Fruit fly (Drosophila melanogaster): Measurements from ENCODE around the gene CkIalpha.

The CkIalpha gene

dm6 chrX:12653574-12653973, at the start of gene CkIalpha (continued):
- TF ChIP-seq CG14014 (GFP tag; IDR thresholded peaks at IDR 0.05): peak; percentile 29; the same call in 1 of the 2 replicates
- no peak for TF ChIP-seq CG10979 (tag; optimal IDR thresholded peaks at IDR 0.05)
- peak; percentile 57 for TF ChIP-seq vfl (GFP tag; optimal IDR thresholded peaks at IDR 0.05)
- TF ChIP-seq lola (GFP tag; optimal IDR thresholded peaks at IDR 0.05): no peak
- TF ChIP-seq ap (GFP tag; IDR thresholded peaks at IDR 0.05): no peak
- peak; percentile 36; the same call in 1 of the 2 replicates for TF ChIP-seq CG4404 (GFP tag; IDR thresholded peaks at IDR 0.05)
- no peak for TF ChIP-seq CG12769 (tag; optimal IDR thresholded peaks at IDR 0.05)
- TF ChIP-seq cwo (GFP tag; optimal IDR thresholded peaks at IDR 0.05): no peak
- no peak for TF ChIP-seq Jarid2 (GFP tag; optimal IDR thresholded peaks at IDR 0.05)
- TF ChIP-seq CG15011 (GFP tag; optimal IDR thresholded peaks at IDR 0.05): no peak
- TF ChIP-seq CG3838 (GFP tag; optimal IDR thresholded peaks at IDR 0.05): no peak
- no peak for TF ChIP-seq Hmx (GFP tag; optimal IDR thresholded peaks at IDR 0.05)
- peak; percentile 94 for TF ChIP-seq Ets65A (GFP tag)
- peak; percentile 97 for TF ChIP-seq Dref (GFP tag; IDR thresholded peaks at IDR 0.05)
- TF ChIP-seq CG2678 (tag; optimal IDR thresholded peaks at IDR 0.05): no peak
- TF ChIP-seq E2f1 (GFP tag; IDR thresholded peaks at IDR 0.05): 0 out of 2 replicates have a peak, but pooled peaks have one; percentile 19
- peak; percentile 15 for TF ChIP-seq Nf-YC (tag; optimal IDR thresholded peaks at IDR 0.05)
- peak; percentile 55 for TF ChIP-seq CG17829 (tag; optimal IDR thresholded peaks at IDR 0.05)
- TF ChIP-seq CG15514 (GFP tag; optimal IDR thresholded peaks at IDR 0.05): peak; percentile 94
- no peak for TF ChIP-seq CG4730 (GFP tag; IDR thresholded peaks at IDR 0.05)
- TF ChIP-seq Rx (GFP tag; IDR thresholded peaks at IDR 0.05): no peak
- no peak for TF ChIP-seq sr (GFP tag; IDR thresholded peaks at IDR 0.05)
- TF ChIP-seq zen (tag; optimal IDR thresholded peaks at IDR 0.05): peak; percentile 34
- TF ChIP-seq Med (GFP tag): peak; percentile 96
- TF ChIP-seq ftz-f1 (GFP tag; optimal IDR thresholded peaks at IDR 0.05): peak; percentile 61
- no peak for TF ChIP-seq CG9727 (GFP tag; optimal IDR thresholded peaks at IDR 0.05)
- peak; percentile 60 for TF ChIP-seq shn (GFP tag; optimal IDR thresholded peaks at IDR 0.05)
- peak; percentile 63 for TF ChIP-seq Aef1 (GFP tag; IDR thresholded peaks at IDR 0.05)
- TF ChIP-seq CG7745 (tag; optimal IDR thresholded peaks at IDR 0.05): no peak
- peak; percentile 59; the same call in 1 of the 3 replicates for TF ChIP-seq CG6175 (GFP tag; IDR thresholded peaks at IDR 0.05)
- TF ChIP-seq HHEX (GFP tag; optimal IDR thresholded peaks at IDR 0.05): no peak
- TF ChIP-seq ATbp (GFP tag; optimal IDR thresholded peaks at IDR 0.05): no peak
- peak; percentile 67 for TF ChIP-seq jumu (GFP tag; optimal IDR thresholded peaks at IDR 0.05)
- no peak for TF ChIP-seq Mes4 (GFP tag; optimal IDR thresholded peaks at IDR 0.05)
- peak; percentile 38 for TF ChIP-seq zf30C (GFP tag; optimal IDR thresholded peaks at IDR 0.05)
- 0 out of 2 replicates have a peak, but pooled peaks have one; percentile 33 for TF ChIP-seq Atf6 (GFP tag; IDR thresholded peaks at IDR 0.05)
- peak; percentile 80 for TF ChIP-seq mam (GFP tag; optimal IDR thresholded peaks at IDR 0.05)
- TF ChIP-seq CG1529 (GFP tag; optimal IDR thresholded peaks at IDR 0.05): no peak
- peak; percentile 74 for TF ChIP-seq ci (GFP tag; IDR thresholded peaks at IDR 0.05)
- TF ChIP-seq Drgx (GFP tag; IDR thresholded peaks at IDR 0.05): no peak
- no peak for TF ChIP-seq Hey (tag; optimal IDR thresholded peaks at IDR 0.05)
- TF ChIP-seq CG12391 (tag; optimal IDR thresholded peaks at IDR 0.05): peak; percentile 61
- no peak for TF ChIP-seq Camta (GFP tag; optimal IDR thresholded peaks at IDR 0.05)
- peak; percentile 20; the same call in 1 of the 2 replicates for TF ChIP-seq Adf1 (GFP tag; IDR thresholded peaks at IDR 0.05)
- TF ChIP-seq CG16779 (GFP tag; IDR thresholded peaks at IDR 0.05): 0 out of 2 replicates have a peak, but pooled peaks have one; percentile 30
- peak; percentile 25 for TF ChIP-seq CG7839 (tag; optimal IDR thresholded peaks at IDR 0.05)
- TF ChIP-seq NfI (GFP tag; optimal IDR thresholded peaks at IDR 0.05): peak; percentile 52
- TF ChIP-seq CG34422 (GFP tag; IDR thresholded peaks at IDR 0.05): 0 out of 3 replicates have a peak, but pooled peaks have one; percentile 15
- TF ChIP-seq Asciz (GFP tag; optimal IDR thresholded peaks at IDR 0.05): peak; percentile 25
- peak; percentile 58 for TF ChIP-seq CG7786 (GFP tag; optimal IDR thresholded peaks at IDR 0.05)
- peak; percentile 27 for TF ChIP-seq dm (GFP tag; optimal IDR thresholded peaks at IDR 0.05)

All from whole organism, embryonic.